Worm (Caenorhabditis elegans): ENCODE measurements around the gene sec-20.

DNA sequence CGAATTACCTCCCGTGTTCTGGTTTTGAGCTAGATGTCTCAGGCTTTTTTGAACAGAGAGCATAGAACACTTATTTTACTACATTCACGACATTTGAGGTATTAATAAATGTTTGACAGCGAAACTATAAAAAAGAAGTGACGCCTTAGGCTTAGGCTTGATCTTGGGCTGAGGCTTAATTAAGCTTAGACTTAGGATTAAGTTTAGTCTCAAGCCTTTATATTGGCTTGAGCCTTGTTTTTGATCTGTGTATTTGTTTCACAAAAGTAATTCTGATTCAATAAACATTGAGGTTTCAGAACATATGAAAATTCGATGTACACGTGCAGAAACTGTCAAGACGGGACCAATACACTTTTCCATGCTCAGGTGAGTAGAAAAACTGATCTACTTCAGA, 17.8 kb downstream of the sec-20 start, which contains the start of gene klp-20:
- TF ChIP-seq him-1 (tag; optimal IDR thresholded peaks at IDR 0.05) (no peak), dao-5 (tag; optimal IDR thresholded peaks at IDR 0.05) (no peak)

Measured in whole organism, L4/young adult.